ENCODE assay signal across 1 fruit fly cellular context in genomic region chr3R:15611692-15612091, dm6.
TF ChIP-seq lines count a peak whose summit lies in the region.

No protein-coding gene starts in this region.

TF ChIP-seq in whole organism, embryonic, 481 proteins besides CTCF, POLR2A, EP300 and RAD21 (continued from another document):
- TF ChIP-seq Sox102F (GFP tag; optimal IDR thresholded peaks at IDR 0.05; lab: Kevin White, UChicago) (peak; percentile 16), Kr (GFP tag; optimal IDR thresholded peaks at IDR 0.05; lab: Kevin White, UChicago) (no peak), mld (GFP tag; IDR thresholded peaks at IDR 0.05; lab: Robert Waterston, UW; ENCODE audit: partially characterized antibody) (no peak), croc (GFP tag; conservative IDR thresholded peaks at IDR 0.05; lab: Robert Waterston, UW) (no peak), D (optimal IDR thresholded peaks at IDR 0.05; lab: Kevin White, UChicago) (no peak), D (GFP tag; optimal IDR thresholded peaks at IDR 0.05; lab: Kevin White, UChicago) (peak; percentile 38), CG8924 (tag; optimal IDR thresholded peaks at IDR 0.05; lab: Kevin White, UChicago) (peak; percentile 7), Nf-YC (tag; optimal IDR thresholded peaks at IDR 0.05; lab: Kevin White, UChicago) (no peak), Vsx1 (GFP tag; optimal IDR thresholded peaks at IDR 0.05; lab: Kevin White, UChicago) (no peak), CG7372 (GFP tag; IDR thresholded peaks at IDR 0.05; lab: Robert Waterston, UW) (no peak), zf30C (GFP tag; optimal IDR thresholded peaks at IDR 0.05; lab: Kevin White, UChicago) (no peak), CG4360 (GFP tag; IDR thresholded peaks at IDR 0.05; lab: Robert Waterston, UW) (no peak), CG4404 (GFP tag; IDR thresholded peaks at IDR 0.05; lab: Robert Waterston, UW) (0 out of 2 replicates have a peak, but pooled peaks have one; percentile 17), pzg (GFP tag; optimal IDR thresholded peaks at IDR 0.05; lab: Kevin White, UChicago) (no peak), CG10431 (GFP tag; optimal IDR thresholded peaks at IDR 0.05; lab: Kevin White, UChicago) (no peak), CG1024 (GFP tag; IDR thresholded peaks at IDR 0.05; lab: Robert Waterston, UW) (no peak), sob (GFP tag; IDR thresholded peaks at IDR 0.05; lab: Robert Waterston, UW) (no peak; the same call in 1 of the 2 replicates), Hr3 (GFP tag; optimal IDR thresholded peaks at IDR 0.05; lab: Kevin White, UChicago) (no peak), CG14710 (tag; optimal IDR thresholded peaks at IDR 0.05; lab: Kevin White, UChicago) (peak; percentile 18), CG5245 (GFP tag; optimal IDR thresholded peaks at IDR 0.05; lab: Kevin White, UChicago) (no peak), CG10321 (GFP tag; IDR thresholded peaks at IDR 0.05; lab: Robert Waterston, UW) (no peak), Bgb (GFP tag; IDR thresholded peaks at IDR 0.05; lab: Robert Waterston, UW; ENCODE audit: partially characterized antibody) (no peak), fd96Cb (tag; optimal IDR thresholded peaks at IDR 0.05; lab: Kevin White, UChicago) (peak; percentile 30), HmgD (GFP tag; optimal IDR thresholded peaks at IDR 0.05; lab: Kevin White, UChicago) (no peak), unc-4 (GFP tag; IDR thresholded peaks at IDR 0.05; lab: Robert Waterston, UW; ENCODE audit: partially characterized antibody) (no peak), CG4730 (GFP tag; IDR thresholded peaks at IDR 0.05; lab: Robert Waterston, UW) (no peak), dysf (GFP tag; IDR thresholded peaks at IDR 0.05; lab: Robert Waterston, UW) (no peak), CG17328 (GFP tag; IDR thresholded peaks at IDR 0.05; lab: Robert Waterston, UW) (no peak), Jarid2 (GFP tag; optimal IDR thresholded peaks at IDR 0.05; lab: Kevin White, UChicago) (no peak), HHEX (GFP tag; optimal IDR thresholded peaks at IDR 0.05; lab: Kevin White, UChicago) (no peak), Fer1 (GFP tag; optimal IDR thresholded peaks at IDR 0.05; lab: Kevin White, UChicago) (no peak), pita (GFP tag; optimal IDR thresholded peaks at IDR 0.05; lab: Kevin White, UChicago) (no peak), ab (GFP tag; optimal IDR thresholded peaks at IDR 0.05; lab: Kevin White, UChicago) (no peak), CG1792 (GFP tag; optimal IDR thresholded peaks at IDR 0.05; lab: Kevin White, UChicago) (no peak), ap (GFP tag; IDR thresholded peaks at IDR 0.05; lab: Robert Waterston, UW) (no peak), HLHmδ (GFP tag; optimal IDR thresholded peaks at IDR 0.05; lab: Kevin White, UChicago) (no peak), Dp (GFP tag; optimal IDR thresholded peaks at IDR 0.05; lab: Kevin White, UChicago) (no peak), NC2β (GFP tag; optimal IDR thresholded peaks at IDR 0.05; lab: Kevin White, UChicago) (no peak), Rfx (GFP tag; IDR thresholded peaks at IDR 0.05; lab: Robert Waterston, UW) (no peak), crol (GFP tag; IDR thresholded peaks at IDR 0.05; lab: Robert Waterston, UW) (no peak), bigmax (GFP tag; optimal IDR thresholded peaks at IDR 0.05; lab: Kevin White, UChicago) (no peak), CG8359 (GFP tag; optimal IDR thresholded peaks at IDR 0.05; lab: Kevin White, UChicago; ENCODE audit: borderline replicate concordance) (no peak), Hr51 (GFP tag; optimal IDR thresholded peaks at IDR 0.05; lab: Kevin White, UChicago) (no peak), sens-2 (GFP tag; IDR thresholded peaks at IDR 0.05; lab: Robert Waterston, UW) (no peak), nmo (GFP tag; optimal IDR thresholded peaks at IDR 0.05; lab: Kevin White, UChicago) (peak; percentile 39), stc (GFP tag; IDR thresholded peaks at IDR 0.05; lab: Robert Waterston, UW) (no peak), Mad (GFP tag; optimal IDR thresholded peaks at IDR 0.05; lab: Kevin White, UChicago) (no peak), CG30431 (GFP tag; optimal IDR thresholded peaks at IDR 0.05; lab: Kevin White, UChicago) (no peak), h (optimal IDR thresholded peaks at IDR 0.05; lab: Kevin White, UChicago) (no peak), CG18599 (GFP tag; optimal IDR thresholded peaks at IDR 0.05; lab: Kevin White, UChicago) (peak; percentile 5), Dek (tag; optimal IDR thresholded peaks at IDR 0.05; lab: Kevin White, UChicago) (no peak), E2f2 (GFP tag; IDR thresholded peaks at IDR 0.05; lab: Robert Waterston, UW) (no peak), CHES-1-like (GFP tag; optimal IDR thresholded peaks at IDR 0.05; lab: Kevin White, UChicago) (no peak), twi (tag; optimal IDR thresholded peaks at IDR 0.05; lab: Kevin White, UChicago) (no peak), Sry-β (GFP tag; optimal IDR thresholded peaks at IDR 0.05; lab: Kevin White, UChicago) (no peak), Ada2b (GFP tag; IDR thresholded peaks at IDR 0.05; lab: Robert Waterston, UW) (no peak), CG18619 (GFP tag; optimal IDR thresholded peaks at IDR 0.05; lab: Kevin White, UChicago) (no peak), nerfin-2 (GFP tag; IDR thresholded peaks at IDR 0.05; lab: Robert Waterston, UW; ENCODE audit: partially characterized antibody) (no peak), CG32772 (GFP tag; IDR thresholded peaks at IDR 0.05; lab: Robert Waterston, UW) (no peak), gem (tag; optimal IDR thresholded peaks at IDR 0.05; lab: Kevin White, UChicago) (peak; percentile 43), CG15514 (GFP tag; optimal IDR thresholded peaks at IDR 0.05; lab: Kevin White, UChicago) (no peak), CG7987 (GFP tag; optimal IDR thresholded peaks at IDR 0.05; lab: Kevin White, UChicago) (no peak), CG10565 (GFP tag; optimal IDR thresholded peaks at IDR 0.05; lab: Kevin White, UChicago) (no peak), pb (GFP tag; optimal IDR thresholded peaks at IDR 0.05; lab: Kevin White, UChicago) (no peak), Awh (GFP tag; IDR thresholded peaks at IDR 0.05; lab: Robert Waterston, UW) (no peak), Usf (GFP tag; optimal IDR thresholded peaks at IDR 0.05; lab: Kevin White, UChicago) (no peak), CG34224 (GFP tag; IDR thresholded peaks at IDR 0.05; lab: Robert Waterston, UW; ENCODE audit: partially characterized antibody) (no peak), zen (tag; optimal IDR thresholded peaks at IDR 0.05; lab: Kevin White, UChicago) (no peak), CG11093 (GFP tag; IDR thresholded peaks at IDR 0.05; lab: Robert Waterston, UW) (no peak), Ravus (GFP tag; IDR thresholded peaks at IDR 0.05; lab: Robert Waterston, UW) (no peak), Drgx (GFP tag; IDR thresholded peaks at IDR 0.05; lab: Robert Waterston, UW) (no peak), Med (GFP tag; lab: Kevin White, UChicago) (peak; percentile 63), sd (tag; optimal IDR thresholded peaks at IDR 0.05; lab: Kevin White, UChicago) (no peak), CG10209 (GFP tag; optimal IDR thresholded peaks at IDR 0.05; lab: Kevin White, UChicago) (no peak), knrl (GFP tag; IDR thresholded peaks at IDR 0.05; lab: Robert Waterston, UW; ENCODE audit: partially characterized antibody) (no peak), lov (optimal IDR thresholded peaks at IDR 0.05; lab: Kevin White, UChicago) (no peak), lov (GFP tag; IDR thresholded peaks at IDR 0.05; lab: Robert Waterston, UW) (no peak), Ssrp (tag; optimal IDR thresholded peaks at IDR 0.05; lab: Kevin White, UChicago) (peak; percentile 29), cwo (GFP tag; optimal IDR thresholded peaks at IDR 0.05; lab: Kevin White, UChicago) (no peak), CG2116 (GFP tag; optimal IDR thresholded peaks at IDR 0.05; lab: Kevin White, UChicago) (no peak), ttk (GFP tag; IDR thresholded peaks at IDR 0.05; lab: Robert Waterston, UW) (peak; percentile 40; the same call in 1 of the 2 replicates), Dll (GFP tag; IDR thresholded peaks at IDR 0.05; lab: Robert Waterston, UW; ENCODE audit: partially characterized antibody) (no peak), ash1 (GFP tag; optimal IDR thresholded peaks at IDR 0.05; lab: Kevin White, UChicago) (no peak), CG14667 (GFP tag; IDR thresholded peaks at IDR 0.05; lab: Robert Waterston, UW) (0 out of 2 replicates have a peak, but pooled peaks have one; percentile 18), CG5953 (GFP tag; IDR thresholded peaks at IDR 0.05; lab: Robert Waterston, UW) (no peak), CG12942 (GFP tag; optimal IDR thresholded peaks at IDR 0.05; lab: Kevin White, UChicago) (no peak), NfI (GFP tag; optimal IDR thresholded peaks at IDR 0.05; lab: Kevin White, UChicago) (no peak), crc (GFP tag; optimal IDR thresholded peaks at IDR 0.05; lab: Kevin White, UChicago) (no peak), Hmr (GFP tag; optimal IDR thresholded peaks at IDR 0.05; lab: Kevin White, UChicago) (no peak), Blimp-1 (GFP tag; optimal IDR thresholded peaks at IDR 0.05; lab: Kevin White, UChicago) (peak; percentile 46), fd64A (GFP tag; optimal IDR thresholded peaks at IDR 0.05; lab: Kevin White, UChicago) (no peak), PHDP (tag; optimal IDR thresholded peaks at IDR 0.05; lab: Kevin White, UChicago) (no peak), CG31388 (GFP tag; optimal IDR thresholded peaks at IDR 0.05; lab: Kevin White, UChicago) (no peak), CG4282 (GFP tag; optimal IDR thresholded peaks at IDR 0.05; lab: Kevin White, UChicago) (no peak), CG2199 (GFP tag; IDR thresholded peaks at IDR 0.05; lab: Robert Waterston, UW) (no peak), trem (tag; optimal IDR thresholded peaks at IDR 0.05; lab: Kevin White, UChicago) (no peak), amos (GFP tag; IDR thresholded peaks at IDR 0.05; lab: Robert Waterston, UW; ENCODE audit: partially characterized antibody) (no peak), fd3F (GFP tag; optimal IDR thresholded peaks at IDR 0.05; lab: Kevin White, UChicago) (no peak), inv (GFP tag; IDR thresholded peaks at IDR 0.05; lab: Robert Waterston, UW; ENCODE audit: partially characterized antibody) (no peak), ken (GFP tag; IDR thresholded peaks at IDR 0.05; lab: Robert Waterston, UW) (no peak), MESR4 (GFP tag; optimal IDR thresholded peaks at IDR 0.05; lab: Kevin White, UChicago) (no peak), gsb-n (tag; optimal IDR thresholded peaks at IDR 0.05; lab: Kevin White, UChicago) (no peak), danr (GFP tag; IDR thresholded peaks at IDR 0.05; lab: Robert Waterston, UW) (no peak), CkIIα-i1 (GFP tag; IDR thresholded peaks at IDR 0.05; lab: Robert Waterston, UW) (no peak), CG12236 (GFP tag; optimal IDR thresholded peaks at IDR 0.05; lab: Kevin White, UChicago) (no peak), B-H2 (GFP tag; optimal IDR thresholded peaks at IDR 0.05; lab: Kevin White, UChicago) (no peak), onecut (GFP tag; IDR thresholded peaks at IDR 0.05; lab: Robert Waterston, UW) (peak; percentile 33), CG10462 (GFP tag; optimal IDR thresholded peaks at IDR 0.05; lab: Kevin White, UChicago) (no peak), row (GFP tag; IDR thresholded peaks at IDR 0.05; lab: Robert Waterston, UW) (peak; percentile 59; the same call in 2 of the 3 replicates), dm (GFP tag; optimal IDR thresholded peaks at IDR 0.05; lab: Kevin White, UChicago) (no peak), CG33557 (GFP tag; optimal IDR thresholded peaks at IDR 0.05; lab: Kevin White, UChicago) (no peak), kni (GFP tag; optimal IDR thresholded peaks at IDR 0.05; lab: Kevin White, UChicago) (no peak), MTF-1 (GFP tag; optimal IDR thresholded peaks at IDR 0.05; lab: Kevin White, UChicago; ENCODE audit: borderline replicate concordance) (no peak)
